Worm (Caenorhabditis elegans) whole organism, L4 larva: ENCODE data around the gene cyp-25A3.
A peak's percentile ranks its signal among the peaks of the same experiment; 100 is the strongest.
"Not testable (repeated sequence)": the region's sequence is repeated elsewhere in the genome, so short reads cannot be mapped to it uniquely, and the experiment has no call there.

Experiments
- D1046.2 ChIP-seq: fragments of 200-800 bp; sonication (Bioruptor generic); IDR thresholded peaks from 2 replicates; pipeline ENCODE4 v1.3.6; 2022; ENCODE audit warnings: missing genetic modification characterization, missing compliant biosample characterization
- F26F4.8 ChIP-seq: fragments of 200-800 bp; sonication (Bioruptor generic); conservative IDR thresholded peaks from 2 replicates; pipeline ENCODE4 v1.3.6; 2022; ENCODE audit warnings: missing genetic modification characterization, missing compliant biosample characterization
- T26A8.4 ChIP-seq: fragments of 200-800 bp; sonication (Bioruptor generic); IDR thresholded peaks from 2 replicates; pipeline ENCODE4 v1.3.6; 2022; ENCODE audit warnings: missing genetic modification characterization, missing compliant biosample characterization
- Y105C5A.15 ChIP-seq: fragments of 200-800 bp; sonication (Bioruptor generic); IDR thresholded peaks from 2 replicates; pipeline ENCODE4 v1.3.6; 2022; ENCODE audit warnings: missing genetic modification characterization, missing compliant biosample characterization
- aly-2 ChIP-seq: sonication (generic microtip); optimal IDR thresholded peaks from 2 replicates; lab custom pipeline; 2018; ENCODE audit warnings: missing biosample characterization, missing genetic modification characterization
- ama-1 ChIP-seq: fragments of 150-350 bp; optimal IDR thresholded peaks from 2 replicates; lab custom pipeline; 2014; ENCODE audit warnings: inconsistent platforms, mixed read lengths
- arid-1 ChIP-seq: fragments of 200-800 bp; sonication (Bioruptor generic); conservative IDR thresholded peaks from 2 replicates; pipeline ENCODE4 v1.3.6; 2022; ENCODE audit warnings: missing genetic modification reagents, missing genetic modification characterization, missing compliant biosample characterization
- ceh-20 ChIP-seq: fragments of 200-800 bp; sonication (Bioruptor generic); IDR thresholded peaks from 2 replicates; pipeline ENCODE4 v1.3.6; 2022; ENCODE audit warnings: missing genetic modification reagents, missing genetic modification characterization, missing compliant biosample characterization
- ceh-32 ChIP-seq: sonication (generic microtip); optimal IDR thresholded peaks from 2 replicates; lab custom pipeline; 2016; ENCODE audit warnings: mild to moderate bottlenecking, missing genetic modification characterization, missing compliant biosample characterization; ENCODE audit not compliant: poor library complexity
- ces-1 ChIP-seq: fragments of 150-350 bp; sonication (generic microtip); optimal IDR thresholded peaks from 4 replicates; lab custom pipeline; 2014; ENCODE audit warnings: missing biosample characterization, missing genetic modification reagents, missing genetic modification characterization
- ctbp-1 ChIP-seq: fragments of 200-800 bp; sonication (Bioruptor generic); IDR thresholded peaks from 2 replicates; pipeline ENCODE4 v1.3.6; 2022; ENCODE audit warnings: missing genetic modification reagents, missing genetic modification characterization, missing compliant biosample characterization
- daf-12 ChIP-seq: fragments of 150-350 bp; optimal IDR thresholded peaks from 2 replicates; lab custom pipeline; 2014; ENCODE audit warnings: missing biosample characterization, missing genetic modification reagents, missing genetic modification characterization
- daf-16 ChIP-seq, 3 experiments: sonication (generic microtip); optimal IDR thresholded peaks; 2 replicates each; lab custom pipeline; 2016 to 2017; ENCODE audit warnings: missing genetic modification characterization in 3 of 3, missing genetic modification reagents in 3 of 3, mild to moderate bottlenecking in 2 of 3, missing compliant biosample characterization in 2 of 3, missing biosample characterization in 1 of 3, moderate library complexity in 1 of 3
- daf-19 ChIP-seq: fragments of 200-800 bp; sonication (Bioruptor generic); conservative IDR thresholded peaks from 2 replicates; pipeline ENCODE4 v1.3.6; 2022; ENCODE audit warnings: missing genetic modification characterization, missing compliant biosample characterization
- daf-8 ChIP-seq: fragments of 200-800 bp; sonication (Bioruptor generic); IDR thresholded peaks from 2 replicates; pipeline ENCODE4 v1.3.6; 2022; ENCODE audit warnings: missing genetic modification characterization, missing compliant biosample characterization
- dmd-6 ChIP-seq: fragments of 200-800 bp; sonication (Bioruptor generic); IDR thresholded peaks from 2 replicates; pipeline ENCODE4 v1.3.6; 2022; ENCODE audit warnings: missing genetic modification reagents, missing genetic modification characterization, missing compliant biosample characterization
- dmd-8 ChIP-seq: fragments of 200-800 bp; sonication (Bioruptor generic); IDR thresholded peaks from 2 replicates; pipeline ENCODE4 v1.3.6; 2022; ENCODE audit warnings: missing genetic modification characterization, missing compliant biosample characterization
- egl-43 ChIP-seq: fragments of 200-800 bp; sonication (Bioruptor generic); IDR thresholded peaks from 2 replicates; pipeline ENCODE4 v1.3.6; 2022; ENCODE audit warnings: missing genetic modification reagents, missing genetic modification characterization, missing compliant biosample characterization
- fos-1 ChIP-seq: fragments of 150-350 bp; optimal IDR thresholded peaks from 2 replicates; lab custom pipeline; 2014; ENCODE audit warnings: missing biosample characterization, missing genetic modification characterization
- hif-1 ChIP-seq, 2 experiments: sonication (generic microtip); optimal IDR thresholded peaks; 2 replicates each; lab custom pipeline; 2016 to 2017; ENCODE audit warnings: missing compliant biosample characterization in 2 of 2, missing genetic modification characterization in 2 of 2, missing genetic modification reagents in 2 of 2, missing genotype in 2 of 2, mild to moderate bottlenecking in 1 of 2
- hlh-11 ChIP-seq: fragments of 200-800 bp; sonication (Bioruptor generic); optimal IDR thresholded peaks from 2 replicates; lab custom pipeline; 2018; ENCODE audit warnings: mild to moderate bottlenecking, missing genetic modification characterization, missing compliant biosample characterization
- hlh-30 ChIP-seq: sonication (generic microtip); optimal IDR thresholded peaks from 2 replicates; lab custom pipeline; 2017; ENCODE audit warnings: antibody characterized with exemption, mild to moderate bottlenecking, missing genetic modification characterization, missing compliant biosample characterization; ENCODE audit not compliant: insufficient read depth
- lim-7 ChIP-seq: fragments of 200-800 bp; sonication (Bioruptor generic); IDR thresholded peaks from 2 replicates; pipeline ENCODE4 v1.3.6; 2022; ENCODE audit warnings: missing genetic modification characterization, missing compliant biosample characterization
- lin-1 ChIP-seq: fragments of 200-800 bp; sonication (Bioruptor generic); IDR thresholded peaks from 2 replicates; pipeline ENCODE4 v1.3.6; 2022; ENCODE audit warnings: missing genetic modification reagents, missing genetic modification characterization, missing compliant biosample characterization
- lsy-2 ChIP-seq, 2 experiments: fragments of 150-350 bp in 1 of 2; sonication (generic microtip) in 1 of 2; optimal IDR thresholded peaks; 2 replicates each; lab custom pipeline; 2014 to 2017; ENCODE audit warnings: missing biosample characterization in 2 of 2, missing genetic modification characterization in 2 of 2
- mdl-1 ChIP-seq, 2 experiments: fragments of 150-350 bp in 1 of 2; sonication (generic microtip) in 1 of 2; optimal IDR thresholded peaks; 2 replicates each; lab custom pipeline; 2014 to 2017; ENCODE audit warnings: missing biosample characterization in 2 of 2, missing genetic modification characterization in 2 of 2
- mdt-29 ChIP-seq: fragments of 200-800 bp; sonication (Bioruptor generic); IDR thresholded peaks from 2 replicates; pipeline ENCODE4 v1.3.6; 2022; ENCODE audit warnings: missing genetic modification reagents, missing genetic modification characterization, missing compliant biosample characterization
- mep-1 ChIP-seq: fragments of 150-350 bp; sonication (generic microtip); optimal IDR thresholded peaks from 3 replicates; lab custom pipeline; 2014; ENCODE audit warnings: missing biosample characterization, missing genetic modification characterization
- mes-2 ChIP-seq: sonication (generic microtip); optimal IDR thresholded peaks from 2 replicates; lab custom pipeline; 2016; ENCODE audit warnings: missing genotype, mild to moderate bottlenecking, missing genetic modification characterization, missing compliant biosample characterization; ENCODE audit not compliant: poor library complexity, severe bottlenecking
- nhr-11 ChIP-seq: fragments of 150-350 bp; optimal IDR thresholded peaks from 2 replicates; lab custom pipeline; 2014; ENCODE audit warnings: missing biosample characterization, missing genetic modification characterization
- nhr-28 ChIP-seq: fragments of 150-350 bp; optimal IDR thresholded peaks from 2 replicates; lab custom pipeline; 2014; ENCODE audit warnings: missing biosample characterization, missing genetic modification characterization
- nhr-6 ChIP-seq: fragments of 150-350 bp; optimal IDR thresholded peaks from 2 replicates; lab custom pipeline; 2014; ENCODE audit warnings: missing biosample characterization, missing genetic modification characterization
- pha-4 ChIP-seq, 2 experiments: fragments of 150-350 bp in 1 of 2; fragments of 200-800 bp in 1 of 2; sonication (Bioruptor generic) in 1 of 2; IDR thresholded peaks in 1 of 2; optimal IDR thresholded peaks in 1 of 2; 2 replicates each; pipeline versions ENCODE4 v1.3.6 to Lab custom; 2014 to 2022; ENCODE audit warnings: missing genetic modification characterization in 2 of 2, missing genetic modification reagents in 2 of 2, missing biosample characterization in 1 of 2, missing compliant biosample characterization in 1 of 2
- php-3 ChIP-seq: fragments of 200-800 bp; sonication (Bioruptor generic); IDR thresholded peaks from 2 replicates; pipeline ENCODE4 v1.3.6; 2022; ENCODE audit warnings: missing genetic modification reagents, missing genetic modification characterization, missing compliant biosample characterization
- pqm-1 ChIP-seq: sonication (generic microtip); optimal IDR thresholded peaks from 2 replicates; lab custom pipeline; 2017; ENCODE audit warnings: missing biosample characterization, missing genetic modification characterization
- rbr-2 ChIP-seq: sonication (generic microtip); optimal IDR thresholded peaks from 2 replicates; lab custom pipeline; 2016; ENCODE audit warnings: missing genotype, missing genetic modification characterization, missing compliant biosample characterization
- saeg-2 ChIP-seq: fragments of 200-800 bp; sonication (Bioruptor generic); IDR thresholded peaks from 2 replicates; pipeline ENCODE4 v1.3.6; 2022; ENCODE audit warnings: missing genetic modification reagents, missing genetic modification characterization, missing compliant biosample characterization
- set-16 ChIP-seq: fragments of 200-800 bp; sonication (Bioruptor generic); IDR thresholded peaks from 2 replicates; pipeline ENCODE4 v1.3.6; 2022; ENCODE audit warnings: missing genetic modification reagents, missing genetic modification characterization, missing compliant biosample characterization
- tag-97 ChIP-seq: fragments of 200-800 bp; sonication (Bioruptor generic); IDR thresholded peaks from 2 replicates; pipeline ENCODE4 v1.3.6; 2022; ENCODE audit warnings: missing genetic modification characterization, missing compliant biosample characterization
- zfp-2 ChIP-seq: sonication (generic microtip); optimal IDR thresholded peaks from 2 replicates; lab custom pipeline; 2016; ENCODE audit warnings: mild to moderate bottlenecking, missing genetic modification characterization, missing compliant biosample characterization

The cyp-25A3 gene

DNA sequence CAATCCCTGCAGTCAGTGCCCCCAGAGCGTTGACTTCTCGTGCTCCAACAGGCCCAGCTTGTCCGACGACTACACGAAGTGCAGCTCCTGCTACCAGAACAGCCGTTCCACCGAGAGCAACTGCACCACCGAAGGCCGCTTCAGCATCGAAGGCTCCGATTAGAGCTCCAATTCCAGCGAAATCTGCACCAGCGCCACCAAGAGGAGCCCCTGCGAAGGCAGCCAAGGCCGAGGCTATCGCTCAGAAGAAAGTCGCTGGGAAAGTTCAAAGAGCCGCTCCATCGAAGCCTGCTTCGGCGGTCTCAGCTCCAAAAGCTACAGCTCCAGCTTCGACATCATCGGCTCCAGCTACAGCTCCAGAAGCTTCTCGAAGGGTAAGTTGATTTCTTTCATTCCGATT is 6.2 kb upstream of the cyp-25A3 start:
- peak; percentile 15; the same call in 1 of the 2 replicates for TF ChIP-seq pha-4 (GFP tag; IDR thresholded peaks at IDR 0.05; lab: Robert Waterston, UW)
- TF ChIP-seq pha-4 (tag; optimal IDR thresholded peaks at IDR 0.05; lab: Kevin White, UChicago) = not testable (repeated sequence)
- peak; percentile 92 for TF ChIP-seq set-16 (GFP tag; lab: Robert Waterston, UW)
- TF ChIP-seq egl-43 (GFP tag; lab: Robert Waterston, UW) = peak; percentile 32; the same call in 1 of the 2 replicates

ce11 chrIII:3844746-3845145 is 5.2 kb upstream of the cyp-25A3 start, which contains the start of gene maph-1.3:
Gene maph-1.3 (plus strand): TSS chrIII:3844893.
- 0 out of 2 replicates have a peak, but pooled peaks have one; percentile 56 for TF ChIP-seq D1046.2 (GFP tag; lab: Robert Waterston, UW)
- TF ChIP-seq pha-4 (GFP tag; IDR thresholded peaks at IDR 0.05; lab: Robert Waterston, UW) = 0 out of 2 replicates have a peak, but pooled peaks have one; percentile 23
- not testable (repeated sequence) for TF ChIP-seq pha-4 (tag; optimal IDR thresholded peaks at IDR 0.05; lab: Kevin White, UChicago)
- 0 out of 2 replicates have a peak, but pooled peaks have one; percentile 26 for TF ChIP-seq F26F4.8
- TF ChIP-seq ctbp-1 (GFP tag; lab: Robert Waterston, UW) = 0 out of 2 replicates have a peak, but pooled peaks have one; percentile 20
- TF ChIP-seq lim-7 (GFP tag; lab: Robert Waterston, UW) = peak; percentile 54
- TF ChIP-seq arid-1 = peak; percentile 29; the same call in 1 of the 2 replicates
- TF ChIP-seq dmd-8 (GFP tag; lab: Robert Waterston, UW) = peak; percentile 57; the same call in 1 of the 2 replicates

ce11 chrIII:3843514-3843913 is 4.0 kb upstream of the cyp-25A3 start, which contains the start of gene C36A4.4:
Gene C36A4.4 (minus strand): TSS chrIII:3843614.
- not testable (repeated sequence) for TF ChIP-seq daf-19 (GFP tag; lab: Robert Waterston, UW); arid-1; ama-1 (lab: Kevin White, UChicago)
- TF ChIP-seq, all 104 proteins: peak for 0; not testable (repeated sequence) for 104

DNA sequence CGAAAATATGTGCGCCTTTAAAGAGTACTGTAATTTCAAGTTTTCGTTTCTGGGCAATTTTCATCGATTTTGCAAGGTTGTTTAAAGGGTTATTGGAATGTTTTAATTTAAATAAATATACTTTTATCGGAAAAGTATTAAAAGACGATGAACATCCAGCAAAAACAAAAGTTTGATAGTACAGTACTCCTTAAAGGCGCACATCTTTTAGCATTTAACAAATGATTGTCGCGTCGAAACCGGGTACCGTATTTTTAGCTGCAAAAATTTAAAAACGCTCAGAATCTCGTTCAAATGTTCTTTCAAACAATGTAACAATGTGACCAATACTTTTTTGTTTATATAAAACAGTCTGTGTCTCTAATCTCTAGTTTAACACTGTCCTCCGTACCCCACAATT is 744 bp upstream of the cyp-25A3 start, which contains the start of gene C36A4.11:
Gene C36A4.11 (plus strand): TSS at position 301 of the 400 bp plus-strand sequence.
- TF ChIP-seq nhr-11; saeg-2 (GFP tag; lab: Robert Waterston, UW); fos-1 (tag; lab: Kevin White, UChicago): not testable (repeated sequence)

DNA sequence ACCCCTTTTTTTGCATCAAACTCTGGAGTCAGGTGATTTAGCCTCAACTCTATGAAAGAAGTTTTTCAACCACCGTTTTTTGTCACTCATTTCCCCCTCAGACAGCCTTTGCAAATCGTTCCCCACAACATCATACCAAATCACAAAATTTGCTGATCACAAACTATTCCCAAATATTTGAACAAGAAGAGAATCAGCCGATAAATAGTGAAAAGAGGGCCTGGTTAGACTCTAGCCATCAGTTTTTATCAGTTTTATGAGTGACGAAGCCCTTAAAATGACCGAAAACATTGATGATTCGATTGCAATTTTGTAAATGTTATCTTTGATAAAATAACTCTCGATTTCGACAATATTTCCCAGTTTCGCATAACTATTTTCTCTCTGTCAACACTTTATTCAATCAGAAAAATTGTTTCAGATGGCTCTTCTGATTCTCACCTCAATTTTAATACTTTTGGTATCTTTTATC is 4.7 kb downstream of the cyp-25A3 start, which contains the start of gene cyp-25A2:
Gene cyp-25A2 (plus strand): TSS at position 422 of the 472 bp plus-strand sequence.
- TF ChIP-seq dmd-6 = peak; percentile 73
- no peak for TF ChIP-seq mdt-29 (GFP tag; lab: Robert Waterston, UW)
- TF ChIP-seq ces-1 (GFP tag; lab: Kevin White, UChicago) = no peak
- peak; percentile 86 for TF ChIP-seq pqm-1 (tag; lab: Kevin White, UChicago)
- TF ChIP-seq mdl-1 (tag; optimal IDR thresholded peaks at IDR 0.05; lab: Kevin White, UChicago) = no peak
- no peak for TF ChIP-seq rbr-2 (tag; lab: Kevin White, UChicago)
- no peak for TF ChIP-seq aly-2 (tag; lab: Kevin White, UChicago)
- TF ChIP-seq mep-1 (tag; lab: Kevin White, UChicago) = no peak
- peak in 1 of 2 experiments; percentile 13 for TF ChIP-seq lsy-2 (tag; optimal IDR thresholded peaks at IDR 0.05; lab: Kevin White, UChicago)
- no peak for TF ChIP-seq daf-8 (GFP tag; lab: Robert Waterston, UW)
- TF ChIP-seq ceh-20 (GFP tag; lab: Robert Waterston, UW) = no peak
- no peak for TF ChIP-seq lin-1 (GFP tag; lab: Robert Waterston, UW)
- no peak for TF ChIP-seq daf-12
- no peak for TF ChIP-seq fos-1 (tag; lab: Kevin White, UChicago)
- peak; percentile 80 for TF ChIP-seq php-3 (GFP tag; lab: Robert Waterston, UW)
- TF ChIP-seq ceh-32 (tag; lab: Kevin White, UChicago) = no peak
- TF ChIP-seq ama-1 (lab: Kevin White, UChicago) = no peak
- no peak for TF ChIP-seq daf-16 (GFP tag; optimal IDR thresholded peaks at IDR 0.05; lab: Kevin White, UChicago)
- peak; percentile 91 for TF ChIP-seq daf-16 (tag; optimal IDR thresholded peaks at IDR 0.05; lab: Kevin White, UChicago)
- TF ChIP-seq hif-1 (tag; optimal IDR thresholded peaks at IDR 0.05; lab: Kevin White, UChicago) = no peak
- peak; percentile 74 for TF ChIP-seq nhr-28 (tag; lab: Kevin White, UChicago)
- peak; percentile 69 for TF ChIP-seq hlh-11
- no peak for TF ChIP-seq mes-2 (tag; lab: Kevin White, UChicago)
- TF ChIP-seq zfp-2 (tag; lab: Kevin White, UChicago) = no peak
- peak; percentile 8 for TF ChIP-seq hlh-30 (tag; lab: Kevin White, UChicago)
- no peak for TF ChIP-seq T26A8.4
- TF ChIP-seq Y105C5A.15 (GFP tag; lab: Robert Waterston, UW) = no peak
- TF ChIP-seq nhr-6 (tag; lab: Kevin White, UChicago) = no peak
- TF ChIP-seq tag-97 (GFP tag; lab: Robert Waterston, UW) = no peak
